Worm (Caenorhabditis elegans) whole organism, L4/young adult: Measurements from ENCODE around the gene F11A5.17.

ENCODE experiments used
- W03F9.2 ChIP-seq: fragments of 150-350 bp; optimal IDR thresholded peaks from 2 replicates; lab custom pipeline; 2014; ENCODE audit warnings: missing biosample characterization, missing genetic modification characterization
- dao-5 ChIP-seq: sonication (generic microtip); optimal IDR thresholded peaks from 2 replicates; lab custom pipeline; 2016; ENCODE audit warnings: missing genotype, missing genetic modification characterization, moderate library complexity, missing compliant biosample characterization
- him-1 ChIP-seq: sonication (generic microtip); optimal IDR thresholded peaks from 2 replicates; lab custom pipeline; 2016; ENCODE audit warnings: missing genotype, missing genetic modification reagents, missing genetic modification characterization, missing compliant biosample characterization

The F11A5.17 gene

DNA sequence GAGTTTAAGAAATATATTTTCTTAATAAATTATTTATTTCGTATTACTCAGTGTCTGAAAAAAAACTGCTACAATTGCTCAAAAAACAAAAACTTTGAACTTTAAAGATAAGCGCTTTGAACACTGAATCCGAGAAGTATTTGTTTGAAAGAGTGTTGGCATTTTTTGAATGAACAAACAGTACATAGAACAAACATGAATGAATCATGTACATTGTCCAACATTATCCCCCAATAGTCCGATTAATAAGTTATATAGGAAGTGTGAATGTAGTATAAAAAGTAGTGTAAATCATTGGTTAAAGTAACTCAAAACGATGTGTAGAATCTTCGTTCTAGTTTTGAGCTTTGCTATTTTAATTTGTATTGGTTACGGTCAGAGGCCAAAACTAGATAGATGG lies at the start of gene F11A5.17:
Gene F11A5.17 (plus strand): TSS at position 301 of the 400 bp plus-strand sequence.
- TF ChIP-seq him-1 (tag; lab: Kevin White, UChicago) (no peak), dao-5 (tag; lab: Kevin White, UChicago) (no peak), W03F9.2 (tag; lab: Kevin White, UChicago) (no peak)

DNA sequence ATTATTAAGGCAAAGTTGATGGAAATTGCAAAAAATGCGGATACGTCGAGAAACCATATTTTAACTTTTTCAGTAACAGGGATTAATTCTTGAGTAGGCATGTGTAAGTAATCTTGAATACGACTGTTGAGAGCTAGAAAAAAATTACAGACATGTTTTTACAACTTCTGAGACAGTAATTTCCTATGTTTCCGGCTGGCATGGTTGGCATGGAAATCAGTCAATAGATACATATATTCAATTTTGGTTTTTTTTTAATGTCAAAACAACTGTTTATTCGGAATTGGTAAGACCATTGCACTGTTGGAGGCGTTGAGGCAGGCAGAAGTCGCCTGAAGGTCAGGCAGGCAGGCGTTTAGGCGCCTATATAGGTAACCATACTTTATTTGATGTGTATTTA lies 48.5 kb upstream of the F11A5.17 start, which contains the start of gene str-254:
Gene str-254 (minus strand): TSS at position 101 of the 400 bp plus-strand sequence.
- TF ChIP-seq W03F9.2 (tag; lab: Kevin White, UChicago) (no peak), dao-5 (tag; lab: Kevin White, UChicago) (no peak), him-1 (tag; lab: Kevin White, UChicago) (no peak)

DNA sequence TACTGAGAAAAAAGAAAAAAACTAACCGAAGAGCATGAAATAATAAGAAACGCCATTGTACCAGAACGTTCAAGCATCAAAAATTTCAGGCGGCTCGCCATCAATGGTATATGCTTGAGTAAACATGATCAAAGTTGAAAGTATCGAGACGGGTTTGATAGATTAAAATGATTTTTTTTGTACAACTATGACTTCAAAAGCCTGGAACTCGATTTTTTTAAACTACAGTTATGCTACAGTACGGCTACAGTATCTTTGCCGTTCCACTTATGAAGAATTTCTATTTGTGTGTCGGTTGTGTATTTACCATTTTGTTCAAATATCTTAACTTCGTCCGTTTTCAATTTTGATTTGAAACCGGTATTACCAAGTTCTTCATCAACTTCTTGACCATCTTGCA lies 46.7 kb upstream of the F11A5.17 start, which contains the start of gene str-97:
Gene str-97 (minus strand): TSS at position 101 of the 400 bp plus-strand sequence.
- TF ChIP-seq him-1 (tag; lab: Kevin White, UChicago): no peak
- no peak for TF ChIP-seq W03F9.2 (tag; lab: Kevin White, UChicago)
- no peak for TF ChIP-seq dao-5 (tag; lab: Kevin White, UChicago)

DNA sequence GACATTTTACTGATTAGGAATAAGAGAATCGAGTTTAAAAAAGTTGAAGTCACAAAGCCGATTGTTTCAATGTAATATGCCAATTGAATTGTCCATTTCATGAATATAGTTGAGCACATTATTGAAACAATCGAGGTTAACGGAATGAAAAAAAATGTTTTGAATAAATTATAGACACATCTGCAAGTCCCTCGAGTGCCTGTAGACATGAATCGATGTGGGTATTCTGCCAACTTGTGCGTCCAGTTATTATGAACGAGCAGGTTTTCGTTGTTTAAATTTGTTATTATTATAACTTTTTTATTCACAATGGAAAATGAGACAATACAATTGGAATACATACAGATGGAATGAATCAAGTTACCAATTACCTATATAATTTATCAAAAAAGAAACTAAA lies 43.4 kb upstream of the F11A5.17 start, which contains the start of gene str-99:
Gene str-99 (minus strand): TSS at position 101 of the 400 bp plus-strand sequence.
- TF ChIP-seq W03F9.2 (tag; lab: Kevin White, UChicago) (no peak), him-1 (tag; lab: Kevin White, UChicago) (no peak), dao-5 (tag; lab: Kevin White, UChicago) (no peak)

DNA sequence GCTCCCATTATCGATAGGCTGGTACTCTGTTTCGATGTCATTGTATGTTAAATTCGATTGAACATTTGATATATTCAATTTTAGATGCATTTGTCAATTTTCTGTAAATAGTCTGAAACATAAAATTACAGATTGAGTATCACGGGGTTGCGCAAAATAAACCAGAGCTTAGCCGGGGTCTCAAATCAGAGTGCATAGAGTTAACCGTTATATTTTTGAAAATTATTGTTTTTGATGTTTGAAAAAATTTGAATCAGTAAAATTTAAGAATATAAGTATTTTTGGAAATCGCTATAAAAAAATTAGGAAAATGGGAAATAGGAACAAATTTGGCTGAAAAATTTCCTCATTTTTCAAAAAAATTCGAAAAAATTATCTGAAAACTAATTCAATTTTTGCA lies 42.2 kb upstream of the F11A5.17 start, which contains the start of gene F10A3.17:
Gene F10A3.17 (minus strand): TSS at position 101 of the 400 bp plus-strand sequence.
- no peak for TF ChIP-seq him-1 (tag; lab: Kevin White, UChicago)
- TF ChIP-seq W03F9.2 (tag; lab: Kevin White, UChicago): no peak
- TF ChIP-seq dao-5 (tag; lab: Kevin White, UChicago): no peak

DNA sequence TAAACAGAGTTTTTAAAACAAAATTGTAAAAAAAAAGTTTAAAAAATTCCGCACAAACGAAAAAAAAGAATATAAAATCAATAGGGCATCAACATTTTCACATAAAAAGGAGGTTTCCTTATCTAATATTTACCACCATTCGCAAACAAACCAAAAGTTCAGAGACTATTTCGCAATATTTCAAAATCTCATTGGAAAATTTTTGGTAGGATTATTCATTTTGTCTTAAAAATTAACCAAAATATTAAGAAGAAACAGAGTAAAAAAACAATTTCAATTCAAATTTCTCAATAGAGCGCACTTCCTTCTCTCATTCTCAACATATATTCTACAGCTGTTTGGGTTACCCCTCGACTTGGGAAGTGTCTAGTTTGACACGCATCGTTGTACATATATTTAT lies 41.7 kb upstream of the F11A5.17 start:
- TF ChIP-seq him-1 (tag; lab: Kevin White, UChicago): no peak
- no peak for TF ChIP-seq dao-5 (tag; lab: Kevin White, UChicago)
- TF ChIP-seq W03F9.2 (tag; lab: Kevin White, UChicago): no peak

DNA sequence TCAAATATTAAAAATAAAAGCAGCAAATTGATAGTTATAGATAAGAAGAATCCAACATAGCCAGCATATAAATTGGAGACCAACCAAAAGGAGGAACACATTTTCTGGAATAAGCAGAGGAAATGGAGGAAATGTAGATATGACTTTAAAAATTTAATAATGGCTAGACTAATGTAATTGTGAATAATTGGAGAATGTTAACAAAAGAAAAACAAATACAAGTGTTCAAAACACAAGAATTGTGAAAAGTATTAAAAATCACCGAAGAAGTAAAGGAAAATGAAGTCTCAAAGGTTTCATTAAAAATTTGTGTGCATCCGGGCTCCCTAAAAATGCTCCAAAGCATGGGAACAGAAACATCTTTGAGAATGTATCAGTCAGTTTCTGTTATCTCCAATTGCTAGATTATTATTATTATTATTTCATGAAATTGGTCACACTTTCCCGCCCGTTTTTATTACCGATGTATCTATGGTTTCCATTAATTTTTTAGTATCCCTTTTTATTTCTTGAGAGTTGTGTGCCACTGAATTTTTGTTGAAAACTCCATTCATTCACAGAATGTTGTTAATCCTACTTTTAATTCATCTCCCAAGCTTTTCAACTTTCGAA lies 39.6 kb upstream of the F11A5.17 start, which contains the start of the genes str-109 and F10A3.11:
Gene str-109 (minus strand): TSS at position 101 of the 612 bp plus-strand sequence.
Gene F10A3.11 (plus strand): TSS at position 562 of the 612 bp plus-strand sequence.
- TF ChIP-seq him-1 (tag; lab: Kevin White, UChicago) (no peak), dao-5 (tag; lab: Kevin White, UChicago) (no peak), W03F9.2 (tag; lab: Kevin White, UChicago) (no peak)

DNA sequence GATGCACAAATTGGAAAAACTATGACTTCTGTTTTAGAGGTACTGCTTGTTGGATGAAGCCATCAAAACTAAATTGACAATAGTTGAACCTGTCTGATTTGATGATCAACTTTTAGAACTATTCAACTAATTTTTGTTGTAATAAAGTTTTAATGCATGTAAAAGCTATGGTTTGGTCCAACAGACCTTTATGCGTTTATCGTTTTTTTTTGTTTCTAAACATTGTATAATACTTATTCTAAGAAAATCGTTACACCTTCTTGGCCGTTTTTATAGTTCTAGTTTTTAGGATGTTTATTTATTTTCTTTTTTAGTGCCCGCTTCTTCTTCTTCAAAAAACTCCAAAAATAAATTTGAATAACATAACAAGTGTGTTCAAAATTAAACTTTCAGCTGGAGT lies 38.1 kb upstream of the F11A5.17 start, which contains the start of gene F10A3.12:
Gene F10A3.12 (plus strand): TSS at position 301 of the 400 bp plus-strand sequence.
- TF ChIP-seq dao-5 (tag; lab: Kevin White, UChicago): no peak
- TF ChIP-seq W03F9.2 (tag; lab: Kevin White, UChicago): no peak
- TF ChIP-seq him-1 (tag; lab: Kevin White, UChicago): no peak

DNA sequence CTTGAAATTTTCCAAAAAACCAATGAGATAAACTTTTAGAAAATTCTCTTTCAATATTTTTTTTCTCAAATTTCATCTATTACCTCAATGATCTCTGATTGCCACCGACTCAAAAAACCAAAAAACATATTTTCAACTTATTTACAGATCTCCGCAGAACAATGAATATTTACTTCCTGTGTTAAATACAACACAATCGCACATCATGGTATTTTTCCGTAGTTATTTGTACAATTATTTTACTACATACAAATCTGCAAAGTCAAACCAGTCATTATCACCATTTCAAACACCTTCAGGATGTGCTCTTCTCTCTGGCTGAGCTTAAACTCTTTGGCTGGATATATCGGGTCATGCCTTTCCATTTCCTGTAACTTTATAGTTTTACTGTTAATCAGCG lies 35.9 kb upstream of the F11A5.17 start, which contains the start of gene str-108:
Gene str-108 (plus strand): TSS at position 301 of the 400 bp plus-strand sequence.
- TF ChIP-seq him-1 (tag; lab: Kevin White, UChicago) (no peak), dao-5 (tag; lab: Kevin White, UChicago) (no peak), W03F9.2 (tag; lab: Kevin White, UChicago) (no peak)

DNA sequence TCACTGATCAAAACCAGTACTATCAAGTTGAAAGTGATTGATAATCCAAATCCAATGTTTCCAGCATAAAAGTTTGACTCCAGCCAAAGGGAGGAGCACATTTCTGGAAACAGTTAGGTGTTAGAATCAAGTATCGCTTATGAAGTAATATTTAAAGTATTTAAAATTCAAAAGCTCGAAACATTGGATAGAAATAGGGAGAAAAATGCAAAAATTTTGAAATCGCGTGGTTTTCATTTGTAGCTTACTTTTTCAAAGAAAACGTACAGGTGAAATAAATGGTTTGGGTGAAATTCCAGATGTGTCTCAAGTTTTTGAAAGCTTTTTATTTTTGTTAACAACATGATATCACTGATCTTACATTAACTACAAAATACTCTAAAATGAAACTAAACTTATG lies 32.8 kb upstream of the F11A5.17 start, which contains the start of gene str-111:
Gene str-111 (minus strand): TSS at position 101 of the 400 bp plus-strand sequence.
- TF ChIP-seq W03F9.2 (tag; lab: Kevin White, UChicago): no peak
- TF ChIP-seq dao-5 (tag; lab: Kevin White, UChicago): no peak
- no peak for TF ChIP-seq him-1 (tag; lab: Kevin White, UChicago)

DNA sequence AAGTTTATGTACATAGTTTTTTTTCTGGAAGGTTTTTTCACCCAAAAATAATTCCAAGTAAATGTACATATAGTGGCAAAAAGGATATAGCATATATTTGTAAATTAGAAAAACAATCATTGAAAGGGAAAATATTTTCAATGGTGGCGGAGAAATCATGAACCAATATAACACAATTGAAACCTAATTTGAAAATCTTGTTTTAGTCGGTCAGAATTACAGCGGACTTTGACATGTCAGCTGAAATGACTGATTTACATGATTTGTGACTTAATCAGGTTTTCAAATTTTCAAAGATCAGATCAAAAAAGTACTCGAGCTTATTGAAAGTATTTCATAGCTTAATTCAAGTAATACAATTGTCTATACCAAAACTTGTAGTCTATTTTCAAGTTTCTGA lies 30.1 kb upstream of the F11A5.17 start, which contains the start of gene K05D4.9:
Gene K05D4.9 (minus strand): TSS at position 101 of the 400 bp plus-strand sequence.
- no peak for TF ChIP-seq him-1 (tag; lab: Kevin White, UChicago)
- no peak for TF ChIP-seq dao-5 (tag; lab: Kevin White, UChicago)
- TF ChIP-seq W03F9.2 (tag; lab: Kevin White, UChicago): no peak

DNA sequence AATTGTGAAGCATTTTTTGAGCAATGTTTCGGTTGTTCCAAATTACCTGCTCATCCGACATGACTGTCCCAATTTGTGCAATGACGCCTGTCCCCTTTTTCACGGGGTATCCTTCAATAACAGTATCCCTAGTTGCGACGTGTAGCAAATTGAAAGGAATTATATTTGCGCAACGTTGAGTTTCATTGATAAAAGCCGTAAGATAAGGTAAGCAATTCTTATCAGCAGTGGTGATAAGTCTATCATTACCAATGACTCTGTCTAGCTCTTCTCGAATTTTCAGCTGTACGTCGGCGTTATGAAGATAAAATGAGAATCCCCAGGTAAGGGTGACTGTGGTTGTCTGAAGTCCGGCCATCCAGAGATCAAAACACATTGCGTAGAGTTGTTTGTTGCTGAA lies 27.7 kb upstream of the F11A5.17 start:
- TF ChIP-seq W03F9.2 (tag; lab: Kevin White, UChicago): no peak
- TF ChIP-seq him-1 (tag; lab: Kevin White, UChicago): no peak
- TF ChIP-seq dao-5 (tag; lab: Kevin White, UChicago): no peak

DNA sequence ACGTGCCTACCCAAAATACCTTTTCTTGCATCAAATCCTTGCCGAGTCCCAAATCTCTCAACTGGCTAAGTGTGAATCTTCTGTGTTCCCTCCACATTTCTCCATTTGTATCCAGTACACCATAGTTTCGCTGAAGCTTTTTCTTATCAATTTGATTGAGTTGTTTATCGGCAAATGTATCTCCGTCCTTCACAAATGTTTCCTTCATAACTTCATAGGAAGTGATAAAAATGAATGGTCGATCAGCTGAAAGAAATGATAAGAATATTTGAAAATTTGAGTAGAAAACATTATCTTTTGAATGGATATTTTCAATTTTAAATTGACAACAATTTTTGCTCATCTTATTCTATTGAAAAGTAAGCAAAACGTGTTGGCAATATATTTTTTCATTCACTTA lies 26.6 kb upstream of the F11A5.17 start:
- TF ChIP-seq him-1 (tag; lab: Kevin White, UChicago): no peak
- TF ChIP-seq W03F9.2 (tag; lab: Kevin White, UChicago): no peak
- no peak for TF ChIP-seq dao-5 (tag; lab: Kevin White, UChicago)
